Fruit fly (Drosophila melanogaster) whole organism, embryonic: ENCODE data around the gene Nnp-1.

Source experiments
- CG10321 ChIP-seq: fragments of 200-800 bp; sonication (Bioruptor generic); IDR thresholded peaks from 2 replicates; pipeline ENCODE4 v1.3.6; 2022; ENCODE audit warnings: missing biosample characterization, missing genetic modification characterization
- CG10431 ChIP-seq: fragments of 200-800 bp; sonication (Bioruptor generic); optimal IDR thresholded peaks from 3 replicates; lab custom pipeline; 2018; ENCODE audit warnings: missing biosample characterization, mild to moderate bottlenecking, missing genetic modification characterization
- CG11456 ChIP-seq: fragments of 200-800 bp; sonication (Bioruptor generic); IDR thresholded peaks from 3 replicates; pipeline ENCODE4 v1.3.6; 2022; ENCODE audit warnings: missing biosample characterization, missing genetic modification characterization
- CG12391 ChIP-seq: fragments of 200-800 bp; sonication (Bioruptor generic); optimal IDR thresholded peaks from 3 replicates; lab custom pipeline; 2018; ENCODE audit warnings: missing biosample characterization, mild to moderate bottlenecking, missing genetic modification characterization, moderate library complexity
- CG13287 ChIP-seq: fragments of 200-800 bp; sonication (Bioruptor generic); IDR thresholded peaks from 2 replicates; pipeline ENCODE4 v1.3.6; 2022; ENCODE audit warnings: missing biosample characterization, missing genetic modification characterization; ENCODE audit not compliant: partially characterized antibody
- CG14710 ChIP-seq: fragments of 200-800 bp; sonication (Bioruptor generic); optimal IDR thresholded peaks from 3 replicates; lab custom pipeline; 2019; ENCODE audit warnings: missing biosample characterization, mild to moderate bottlenecking, missing genetic modification characterization, moderate library complexity
- CG17186 ChIP-seq: fragments of 200-800 bp; sonication (Bioruptor generic); optimal IDR thresholded peaks from 3 replicates; lab custom pipeline; 2017; ENCODE audit warnings: missing biosample characterization, missing genetic modification reagents, missing genetic modification characterization
- CG17385 ChIP-seq: fragments of 200-800 bp; sonication (Bioruptor generic); optimal IDR thresholded peaks from 3 replicates; lab custom pipeline; 2018; ENCODE audit warnings: missing biosample characterization, mild to moderate bottlenecking, missing genetic modification characterization
- CG43689 ChIP-seq: fragments of 200-800 bp; sonication (Bioruptor generic); IDR thresholded peaks from 2 replicates; pipeline ENCODE4 v1.3.6; 2022; ENCODE audit warnings: missing biosample characterization, missing genetic modification characterization
- CG5180 ChIP-seq: fragments of 200-800 bp; sonication (Bioruptor generic); optimal IDR thresholded peaks from 3 replicates; lab custom pipeline; 2017; ENCODE audit warnings: missing biosample characterization, missing genetic modification characterization, mild to moderate bottlenecking, moderate library complexity, missing genetic modification reagents
- CG6254 ChIP-seq: fragments of 200-800 bp; sonication (Bioruptor generic); optimal IDR thresholded peaks from 3 replicates; lab custom pipeline; 2017; ENCODE audit warnings: mild to moderate bottlenecking, missing biosample characterization, missing genetic modification reagents, missing genetic modification characterization
- CG7271 ChIP-seq: fragments of 200-800 bp; sonication (Bioruptor generic); optimal IDR thresholded peaks from 2 replicates; lab custom pipeline; 2018; ENCODE audit warnings: missing biosample characterization, mild to moderate bottlenecking, missing genetic modification characterization, moderate library complexity
- CG7786 ChIP-seq: fragments of 200-800 bp; sonication (Bioruptor generic); optimal IDR thresholded peaks from 2 replicates; lab custom pipeline; 2016; ENCODE audit warnings: missing biosample characterization, missing genetic modification characterization
- CG9797 ChIP-seq: fragments of 200-800 bp; sonication (Bioruptor generic); optimal IDR thresholded peaks from 3 replicates; lab custom pipeline; 2018; ENCODE audit warnings: missing biosample characterization, mild to moderate bottlenecking, missing genetic modification characterization
- Dad ChIP-seq: fragments of 200-800 bp; sonication (Bioruptor generic); optimal IDR thresholded peaks from 3 replicates; lab custom pipeline; 2016; ENCODE audit warnings: missing biosample characterization, missing genetic modification characterization
- E2f2 ChIP-seq: fragments of 200-800 bp; sonication (Bioruptor generic); IDR thresholded peaks from 2 replicates; pipeline ENCODE4 v1.3.6; 2022; ENCODE audit warnings: missing biosample characterization, missing genetic modification characterization
- Elba2 ChIP-seq: fragments of 200-800 bp; sonication (Bioruptor generic); optimal IDR thresholded peaks from 3 replicates; lab custom pipeline; 2016; ENCODE audit warnings: missing biosample characterization, missing genetic modification characterization
- Ets65A ChIP-seq: fragments of 200-800 bp; sonication (Bioruptor generic); peaks from one replicate; lab custom pipeline; 2016; ENCODE audit warnings: missing biosample characterization, missing genetic modification characterization
- Nf-YB ChIP-seq: fragments of 200-800 bp; sonication (Bioruptor generic); optimal IDR thresholded peaks from 3 replicates; lab custom pipeline; 2019; ENCODE audit warnings: missing biosample characterization, mild to moderate bottlenecking, missing genetic modification characterization, moderate library complexity
- Pdp1 ChIP-seq, 2 experiments: fragments of 200-800 bp; sonication (Bioruptor generic); optimal IDR thresholded peaks; 3 replicates each; lab custom pipeline; 2016; ENCODE audit warnings: missing biosample characterization in 2 of 2, missing genetic modification characterization in 2 of 2, mild to moderate bottlenecking in 1 of 2, moderate library complexity in 1 of 2
- Rx ChIP-seq: fragments of 200-800 bp; sonication (Bioruptor generic); IDR thresholded peaks from 2 replicates; pipeline ENCODE4 v1.3.6; 2022; ENCODE audit warnings: missing biosample characterization, missing genetic modification characterization
- ac ChIP-seq: fragments of 200-800 bp; sonication (Bioruptor generic); optimal IDR thresholded peaks from 3 replicates; lab custom pipeline; 2017; ENCODE audit warnings: missing biosample characterization, mild to moderate bottlenecking, missing genetic modification characterization
- chinmo ChIP-seq: fragments of 200-800 bp; sonication (Bioruptor generic); IDR thresholded peaks from 4 replicates; pipeline ENCODE4 v1.3.6; 2022; ENCODE audit warnings: missing biosample characterization, missing genetic modification characterization; ENCODE audit not compliant: partially characterized antibody
- crp ChIP-seq, 2 experiments: fragments of 200-800 bp; sonication (Bioruptor generic); optimal IDR thresholded peaks; 2 replicates in 1 of 2; 3 replicates in 1 of 2; lab custom pipeline; 2017; ENCODE audit warnings: missing biosample characterization in 2 of 2, missing genetic modification characterization in 2 of 2, mild to moderate bottlenecking in 1 of 2, moderate library complexity in 1 of 2
- dmrt11E ChIP-seq: fragments of 200-800 bp; sonication (Bioruptor generic); optimal IDR thresholded peaks from 3 replicates; lab custom pipeline; 2018; ENCODE audit warnings: missing biosample characterization, mild to moderate bottlenecking, missing genetic modification characterization, moderate library complexity
- exex ChIP-seq: fragments of 200-800 bp; sonication (Bioruptor generic); optimal IDR thresholded peaks from 4 replicates; lab custom pipeline; 2018; ENCODE audit warnings: missing biosample characterization, mild to moderate bottlenecking, missing genetic modification characterization, moderate library complexity
- fd3F ChIP-seq: fragments of 200-800 bp; sonication (Bioruptor generic); optimal IDR thresholded peaks from 2 replicates; lab custom pipeline; 2018; ENCODE audit warnings: missing biosample characterization, mild to moderate bottlenecking, missing genetic modification characterization, moderate library complexity
- ind ChIP-seq: fragments of 200-800 bp; sonication (Bioruptor generic); optimal IDR thresholded peaks from 3 replicates; lab custom pipeline; 2016; ENCODE audit warnings: missing biosample characterization, missing genetic modification characterization
- lmd ChIP-seq: fragments of 200-800 bp; sonication (Bioruptor generic); IDR thresholded peaks from 2 replicates; pipeline ENCODE4 v1.3.6; 2022; ENCODE audit warnings: missing biosample characterization, missing genetic modification characterization
- mirr ChIP-seq: fragments of 200-800 bp; sonication (Bioruptor generic); optimal IDR thresholded peaks from 3 replicates; lab custom pipeline; 2018; ENCODE audit warnings: missing biosample characterization, mild to moderate bottlenecking, missing genetic modification characterization
- nerfin-1 ChIP-seq: fragments of 200-800 bp; sonication (Bioruptor generic); optimal IDR thresholded peaks from 3 replicates; lab custom pipeline; 2019; ENCODE audit warnings: missing biosample characterization, mild to moderate bottlenecking, missing genetic modification characterization, moderate library complexity
- schlank ChIP-seq: fragments of 200-800 bp; sonication (Bioruptor generic); optimal IDR thresholded peaks from 2 replicates; lab custom pipeline; 2018; ENCODE audit warnings: missing biosample characterization, mild to moderate bottlenecking, missing genetic modification characterization
- sim ChIP-seq: fragments of 200-800 bp; sonication (Bioruptor generic); IDR thresholded peaks from 2 replicates; pipeline ENCODE4 v1.3.6; 2022; ENCODE audit warnings: missing biosample characterization, missing genetic modification characterization
- slou ChIP-seq: fragments of 200-800 bp; sonication (Bioruptor generic); optimal IDR thresholded peaks from 3 replicates; lab custom pipeline; 2016; ENCODE audit warnings: missing biosample characterization, missing genetic modification characterization
- sna ChIP-seq: fragments of 200-800 bp; sonication (Bioruptor generic); IDR thresholded peaks from 2 replicates; pipeline ENCODE4 v1.3.6; 2022; ENCODE audit warnings: missing biosample characterization, missing genetic modification characterization; ENCODE audit not compliant: partially characterized antibody
- ssp ChIP-seq: fragments of 200-800 bp; sonication (Bioruptor generic); IDR thresholded peaks from 2 replicates; pipeline ENCODE4 v1.3.6; 2022; ENCODE audit warnings: missing biosample characterization, missing genetic modification characterization
- tio ChIP-seq: fragments of 200-800 bp; sonication (Bioruptor generic); optimal IDR thresholded peaks from 2 replicates; lab custom pipeline; 2017; ENCODE audit warnings: missing biosample characterization, missing genetic modification characterization, inconsistent platforms
- tna ChIP-seq: fragments of 200-800 bp; sonication (Bioruptor generic); IDR thresholded peaks from 2 replicates; pipeline ENCODE4 v1.3.6; 2022; ENCODE audit warnings: missing biosample characterization, missing genetic modification characterization; ENCODE audit not compliant: partially characterized antibody

The Nnp-1 gene

dm6 chr2L:13378488-13378964 lies 12.5 kb upstream of the Nnp-1 start, which contains the start of the genes CG9302 and beta'COP (continued):
- TF ChIP-seq crp (GFP tag; optimal IDR thresholded peaks at IDR 0.05; lab: Kevin White, UChicago) = peak in 1 of 2 experiments; percentile 39
- TF ChIP-seq CG10321 = no peak
- peak; percentile 17 for TF ChIP-seq CG10431 (GFP tag; lab: Kevin White, UChicago)
- TF ChIP-seq Dad = peak; percentile 14
- peak; percentile 15 to 57 for TF ChIP-seq Pdp1 (GFP tag; optimal IDR thresholded peaks at IDR 0.05; lab: Kevin White, UChicago)
- TF ChIP-seq sna (GFP tag; lab: Robert Waterston, UW) = no peak; the same call in 1 of the 2 replicates
- TF ChIP-seq tio (GFP tag; lab: Kevin White, UChicago) = no peak
- no peak for TF ChIP-seq ac (GFP tag; lab: Kevin White, UChicago)
- TF ChIP-seq E2f2 (GFP tag; lab: Robert Waterston, UW) = 0 out of 2 replicates have a peak, but pooled peaks have one; percentile 22
- TF ChIP-seq CG7271 (tag; lab: Kevin White, UChicago) = no peak
- peak; percentile 54; the same call in 1 of the 2 replicates for TF ChIP-seq ssp (GFP tag; lab: Robert Waterston, UW)
- TF ChIP-seq CG9797 (GFP tag; lab: Kevin White, UChicago) = peak; percentile 32
- no peak for TF ChIP-seq schlank
- no peak for TF ChIP-seq Nf-YB (GFP tag; lab: Kevin White, UChicago)
- peak; percentile 68; the same call in 1 of the 3 replicates for TF ChIP-seq CG11456 (GFP tag; lab: Robert Waterston, UW)
- peak; percentile 93 for TF ChIP-seq Ets65A (GFP tag; lab: Kevin White, UChicago)
- no peak for TF ChIP-seq CG43689
- peak; percentile 49 for TF ChIP-seq nerfin-1 (tag; lab: Kevin White, UChicago)
- TF ChIP-seq Rx (GFP tag; lab: Robert Waterston, UW) = 0 out of 2 replicates have a peak, but pooled peaks have one; percentile 22
- peak; percentile 73 for TF ChIP-seq ind (GFP tag; lab: Kevin White, UChicago)
- peak; percentile 67 for TF ChIP-seq dmrt11E (tag; lab: Kevin White, UChicago)
- no peak for TF ChIP-seq sim (GFP tag; lab: Robert Waterston, UW)
- no peak for TF ChIP-seq CG6254 (GFP tag; lab: Kevin White, UChicago)
- no peak for TF ChIP-seq chinmo (GFP tag; lab: Robert Waterston, UW)
- no peak; the same call in 1 of the 2 replicates for TF ChIP-seq tna (GFP tag; lab: Robert Waterston, UW)
- TF ChIP-seq CG7786 (GFP tag; lab: Kevin White, UChicago) = peak; percentile 48
- TF ChIP-seq CG17385 = peak; percentile 95
- peak; percentile 9 for TF ChIP-seq CG17186 (GFP tag; lab: Kevin White, UChicago)
- TF ChIP-seq CG13287 = peak; percentile 74
- TF ChIP-seq Elba2 (GFP tag; lab: Kevin White, UChicago) = peak; percentile 40
- TF ChIP-seq, all 482 proteins: peak for 252

- TF ChIP-seq exex (peak; percentile 99), CG12391 (tag; lab: Kevin White, UChicago) (no peak), slou (GFP tag; lab: Kevin White, UChicago) (no peak), fd3F (GFP tag; lab: Kevin White, UChicago) (no peak), CG14710 (tag; lab: Kevin White, UChicago) (no peak), Pdp1 (GFP tag; optimal IDR thresholded peaks at IDR 0.05; lab: Kevin White, UChicago) (peak in 1 of 2 experiments; percentile 86), CG5180 (GFP tag; lab: Kevin White, UChicago) (no peak), lmd (GFP tag; lab: Robert Waterston, UW) (no peak), mirr (peak; percentile 81)
Measured at dm6 chr2L:13376086-13376485, 10.1 kb upstream of the Nnp-1 start.
